Worm (Caenorhabditis elegans) whole organism, L1 larva: ENCODE data around the gene dyn-1.

Source experiments
- C04F5.9 ChIP-seq: sonication (generic microtip); optimal IDR thresholded peaks from 2 replicates; lab custom pipeline; 2016; ENCODE audit warnings: missing genetic modification characterization, missing compliant biosample characterization
- C16A3.4 ChIP-seq: fragments of 150-350 bp; optimal IDR thresholded peaks from 2 replicates; lab custom pipeline; 2014; ENCODE audit warnings: missing biosample characterization, missing genetic modification characterization
- Y116A8C.19 ChIP-seq: sonication (generic microtip); optimal IDR thresholded peaks from 2 replicates; lab custom pipeline; 2016; ENCODE audit warnings: missing compliant biosample characterization, missing genetic modification characterization, borderline replicate concordance
- aha-1 ChIP-seq: fragments of 150-350 bp; optimal IDR thresholded peaks from 2 replicates; lab custom pipeline; 2014; ENCODE audit warnings: missing biosample characterization, missing genetic modification characterization
- alr-1 ChIP-seq: fragments of 200-800 bp; sonication (Bioruptor generic); optimal IDR thresholded peaks from 2 replicates; lab custom pipeline; 2018; ENCODE audit warnings: borderline replicate concordance, mild to moderate bottlenecking, missing genetic modification characterization, missing compliant biosample characterization
- blmp-1 ChIP-seq: fragments of 150-350 bp; optimal IDR thresholded peaks from 2 replicates; lab custom pipeline; 2014; ENCODE audit warnings: missing biosample characterization, missing genetic modification characterization
- ceh-63 ChIP-seq: fragments of 200-800 bp; sonication (Bioruptor generic); optimal IDR thresholded peaks from 2 replicates; lab custom pipeline; 2018; ENCODE audit warnings: mild to moderate bottlenecking, missing genetic modification characterization, missing compliant biosample characterization
- ceh-8 ChIP-seq: fragments of 200-800 bp; sonication (Bioruptor generic); optimal IDR thresholded peaks from 2 replicates; lab custom pipeline; 2018; ENCODE audit warnings: mild to moderate bottlenecking, missing genetic modification characterization, moderate library complexity, missing compliant biosample characterization
- ceh-82 ChIP-seq, 3 experiments: fragments of 150-350 bp in 1 of 3; sonication (generic microtip) in 2 of 3; optimal IDR thresholded peaks; 2 replicates each; lab custom pipeline; 2014 to 2017; ENCODE audit warnings: missing biosample characterization in 3 of 3, missing genetic modification characterization in 3 of 3
- ceh-90 ChIP-seq: sonication (generic microtip); optimal IDR thresholded peaks from 2 replicates; lab custom pipeline; 2016; ENCODE audit warnings: missing genetic modification characterization, missing compliant biosample characterization
- dsc-1 ChIP-seq: sonication (generic microtip); optimal IDR thresholded peaks from 2 replicates; lab custom pipeline; 2016; ENCODE audit warnings: mild to moderate bottlenecking, missing genetic modification characterization, missing compliant biosample characterization
- efl-3 ChIP-seq: fragments of 200-800 bp; sonication (Bioruptor generic); optimal IDR thresholded peaks from 2 replicates; lab custom pipeline; 2018; ENCODE audit warnings: mild to moderate bottlenecking, missing genetic modification characterization, missing compliant biosample characterization
- egl-27 ChIP-seq, 2 experiments: fragments of 150-350 bp in 1 of 2; sonication (generic microtip); optimal IDR thresholded peaks; 3 replicates each; lab custom pipeline; 2017 to 2018; ENCODE audit warnings: missing biosample characterization in 2 of 2, missing genetic modification characterization in 2 of 2, missing genetic modification reagents in 2 of 2
- fkh-8 ChIP-seq: sonication (generic microtip); optimal IDR thresholded peaks from 2 replicates; lab custom pipeline; 2016; ENCODE audit warnings: mild to moderate bottlenecking, missing genetic modification characterization, missing compliant biosample characterization
- grh-1 ChIP-seq: fragments of 200-800 bp; sonication (Bioruptor generic); IDR thresholded peaks from 2 replicates; pipeline ENCODE4 v1.3.6; 2022; ENCODE audit warnings: missing genetic modification reagents, missing genetic modification characterization, missing compliant biosample characterization
- hpl-2 ChIP-seq: fragments of 150-350 bp; optimal IDR thresholded peaks from 2 replicates; lab custom pipeline; 2014; ENCODE audit warnings: missing biosample characterization, missing genetic modification reagents, missing genetic modification characterization
- jun-1 ChIP-seq: fragments of 150-350 bp; optimal IDR thresholded peaks from 2 replicates; lab custom pipeline; 2014; ENCODE audit warnings: missing biosample characterization, missing genetic modification reagents, missing genetic modification characterization
- lin-14 ChIP-seq: fragments of 200-800 bp; sonication (Bioruptor generic); optimal IDR thresholded peaks from 2 replicates; lab custom pipeline; 2018; ENCODE audit warnings: mild to moderate bottlenecking, missing genetic modification characterization, moderate library complexity, missing compliant biosample characterization
- lin-15B ChIP-seq: fragments of 150-350 bp; sonication (generic microtip); optimal IDR thresholded peaks from 3 replicates; lab custom pipeline; 2014; ENCODE audit warnings: missing biosample characterization, missing genetic modification characterization
- lin-35 ChIP-seq, 2 experiments: fragments of 150-350 bp; optimal IDR thresholded peaks; 2 replicates each; lab custom pipeline; 2014; ENCODE audit warnings: missing biosample characterization in 2 of 2, missing genetic modification characterization in 2 of 2, missing genetic modification reagents in 2 of 2
- lir-3 ChIP-seq: sonication (generic microtip); optimal IDR thresholded peaks from 2 replicates; lab custom pipeline; 2016; ENCODE audit warnings: mild to moderate bottlenecking, missing genetic modification characterization, moderate library complexity, missing compliant biosample characterization; ENCODE audit not compliant: poor library complexity
- mab-9 ChIP-seq: fragments of 200-800 bp; sonication (Bioruptor generic); IDR thresholded peaks from 2 replicates; pipeline ENCODE4 v1.3.6; 2022; ENCODE audit warnings: missing genetic modification reagents, missing genetic modification characterization, missing compliant biosample characterization
- mdl-1 ChIP-seq, 2 experiments: fragments of 150-350 bp; optimal IDR thresholded peaks; 2 replicates each; lab custom pipeline; 2014 to 2017; ENCODE audit warnings: missing biosample characterization in 2 of 2, missing genetic modification characterization in 2 of 2, inconsistent platforms in 1 of 2
- mep-1 ChIP-seq: fragments of 150-350 bp; optimal IDR thresholded peaks from 2 replicates; lab custom pipeline; 2014; ENCODE audit warnings: missing biosample characterization, missing genetic modification characterization
- nhr-12 ChIP-seq: sonication (generic microtip); optimal IDR thresholded peaks from 2 replicates; lab custom pipeline; 2017; ENCODE audit warnings: missing biosample characterization, missing genetic modification characterization
- nhr-19 ChIP-seq: fragments of 200-800 bp; sonication (Bioruptor generic); conservative IDR thresholded peaks from 2 replicates; pipeline ENCODE4 v1.3.6; 2022; ENCODE audit warnings: missing genetic modification characterization, missing compliant biosample characterization
- nhr-237 ChIP-seq: fragments of 150-350 bp; optimal IDR thresholded peaks from 2 replicates; lab custom pipeline; 2014; ENCODE audit warnings: missing biosample characterization, missing genetic modification characterization
- nhr-28 ChIP-seq: fragments of 150-350 bp; optimal IDR thresholded peaks from 2 replicates; lab custom pipeline; 2014; ENCODE audit warnings: missing biosample characterization, missing genetic modification characterization
- nhr-47 ChIP-seq: sonication (generic microtip); optimal IDR thresholded peaks from 2 replicates; lab custom pipeline; 2016; ENCODE audit warnings: mild to moderate bottlenecking, missing genetic modification characterization, moderate library complexity, missing compliant biosample characterization
- nhr-71 ChIP-seq: sonication (generic microtip); optimal IDR thresholded peaks from 2 replicates; lab custom pipeline; 2016; ENCODE audit warnings: mild to moderate bottlenecking, missing genetic modification characterization, moderate library complexity, missing compliant biosample characterization
- nhr-76 ChIP-seq: sonication (generic microtip); optimal IDR thresholded peaks from 2 replicates; lab custom pipeline; 2017; ENCODE audit warnings: missing biosample characterization, missing genetic modification characterization
- nhr-84 ChIP-seq: sonication (generic microtip); optimal IDR thresholded peaks from 2 replicates; lab custom pipeline; 2017; ENCODE audit warnings: missing biosample characterization, missing genetic modification characterization
- nhr-90 ChIP-seq: sonication (generic microtip); optimal IDR thresholded peaks from 2 replicates; lab custom pipeline; 2016; ENCODE audit warnings: mild to moderate bottlenecking, missing genetic modification characterization, missing compliant biosample characterization; ENCODE audit not compliant: poor library complexity
- pag-3 ChIP-seq: sonication (generic microtip); optimal IDR thresholded peaks from 2 replicates; lab custom pipeline; 2017; ENCODE audit warnings: missing genetic modification characterization, mild to moderate bottlenecking, missing compliant biosample characterization, antibody characterized with exemption, borderline replicate concordance; ENCODE audit not compliant: insufficient read depth
- pax-3 ChIP-seq: fragments of 200-800 bp; sonication (Bioruptor generic); optimal IDR thresholded peaks from 2 replicates; lab custom pipeline; 2018; ENCODE audit warnings: mild to moderate bottlenecking, missing genetic modification characterization, moderate library complexity, missing compliant biosample characterization
- pqm-1 ChIP-seq: sonication (generic microtip); optimal IDR thresholded peaks from 3 replicates; lab custom pipeline; 2017; ENCODE audit warnings: missing biosample characterization, missing genetic modification characterization
- rnt-1 ChIP-seq: sonication (generic microtip); optimal IDR thresholded peaks from 2 replicates; lab custom pipeline; 2016; ENCODE audit warnings: mild to moderate bottlenecking, missing genetic modification characterization, moderate library complexity, missing compliant biosample characterization
- sup-37 ChIP-seq: fragments of 200-800 bp; sonication (Bioruptor generic); optimal IDR thresholded peaks from 2 replicates; lab custom pipeline; 2018; ENCODE audit warnings: mild to moderate bottlenecking, missing genetic modification characterization, missing compliant biosample characterization
- swsn-7 ChIP-seq: sonication (generic microtip); optimal IDR thresholded peaks from 2 replicates; lab custom pipeline; 2016; ENCODE audit warnings: missing genetic modification characterization, missing compliant biosample characterization
- tbx-2 ChIP-seq: sonication (generic microtip); optimal IDR thresholded peaks from 2 replicates; lab custom pipeline; 2016; ENCODE audit warnings: missing genetic modification characterization, missing compliant biosample characterization
- unc-130 ChIP-seq: fragments of 150-350 bp; optimal IDR thresholded peaks from 2 replicates; lab custom pipeline; 2017; ENCODE audit warnings: missing biosample characterization, missing genetic modification characterization, inconsistent platforms
- unc-30 ChIP-seq: sonication (generic microtip); optimal IDR thresholded peaks from 2 replicates; lab custom pipeline; 2017; ENCODE audit warnings: missing biosample characterization, missing genetic modification characterization
- unc-62 ChIP-seq: fragments of 150-350 bp; optimal IDR thresholded peaks from 2 replicates; lab custom pipeline; 2014; ENCODE audit warnings: missing biosample characterization, missing genetic modification reagents, missing genetic modification characterization
- vab-15 ChIP-seq: sonication (generic microtip); optimal IDR thresholded peaks from 2 replicates; lab custom pipeline; 2017; ENCODE audit warnings: missing genotype, mild to moderate bottlenecking, missing genetic modification characterization, missing compliant biosample characterization
- ztf-11 ChIP-seq, 2 experiments: sonication (generic microtip); optimal IDR thresholded peaks; 2 replicates each; lab custom pipeline; 2016 to 2017; ENCODE audit warnings: missing genetic modification characterization in 2 of 2, missing biosample characterization in 1 of 2, missing compliant biosample characterization in 1 of 2
- ztf-4 ChIP-seq: fragments of 150-350 bp; optimal IDR thresholded peaks from 2 replicates; lab custom pipeline; 2014; ENCODE audit warnings: missing biosample characterization, missing genetic modification characterization

The dyn-1 gene

ce11 chrX:15619273-15619672 lies 50.6 kb downstream of the dyn-1 start (continued):
- TF ChIP-seq unc-130 (no peak), ceh-82 (tag; optimal IDR thresholded peaks at IDR 0.05; lab: Kevin White, UChicago) (no peak), nhr-76 (tag; lab: Kevin White, UChicago) (no peak), nhr-28 (tag; lab: Kevin White, UChicago) (no peak), lir-3 (tag; lab: Kevin White, UChicago) (peak; percentile 1), tbx-2 (tag; lab: Kevin White, UChicago) (no peak), nhr-47 (tag; lab: Kevin White, UChicago) (peak; percentile 59), blmp-1 (no peak), efl-3 (GFP tag; lab: Kevin White, UChicago) (no peak), ceh-8 (GFP tag; lab: Kevin White, UChicago) (no peak), mab-9 (GFP tag; lab: Robert Waterston, UW) (no peak), rnt-1 (tag; lab: Kevin White, UChicago) (peak; percentile 36), hpl-2 (GFP tag; lab: Kevin White, UChicago) (no peak), nhr-90 (peak; percentile 28), pqm-1 (tag; lab: Kevin White, UChicago) (no peak), jun-1 (tag; lab: Kevin White, UChicago) (no peak), grh-1 (GFP tag; lab: Robert Waterston, UW) (no peak), ceh-90 (tag; lab: Kevin White, UChicago) (no peak), lin-35 (GFP tag; optimal IDR thresholded peaks at IDR 0.05; lab: Kevin White, UChicago) (peak in 1 of 2 experiments; percentile 27), C04F5.9 (tag; lab: Kevin White, UChicago) (no peak), Y116A8C.19 (tag; lab: Kevin White, UChicago) (no peak), nhr-84 (tag; lab: Kevin White, UChicago) (no peak), aha-1 (tag; lab: Kevin White, UChicago) (no peak), C16A3.4 (no peak), nhr-237 (tag; lab: Kevin White, UChicago) (no peak), unc-62 (no peak), nhr-19 (GFP tag; lab: Robert Waterston, UW) (peak; percentile 36), fkh-8 (tag; lab: Kevin White, UChicago) (peak; percentile 62), lin-14 (GFP tag; lab: Kevin White, UChicago) (peak; percentile 34), pax-3 (tag; lab: Kevin White, UChicago) (no peak), unc-30 (tag; lab: Kevin White, UChicago) (no peak), sup-37 (no peak), alr-1 (tag; lab: Kevin White, UChicago) (no peak), mdl-1 (tag; optimal IDR thresholded peaks at IDR 0.05; lab: Kevin White, UChicago) (no peak), pag-3 (no peak), swsn-7 (tag; lab: Kevin White, UChicago) (peak; percentile 11), ceh-63 (GFP tag; lab: Kevin White, UChicago) (no peak), nhr-71 (tag; lab: Kevin White, UChicago) (peak; percentile 61), vab-15 (tag; lab: Kevin White, UChicago) (no peak), dsc-1 (no peak), lin-15B (no peak), ztf-11 (tag; optimal IDR thresholded peaks at IDR 0.05; lab: Kevin White, UChicago) (no peak)

DNA sequence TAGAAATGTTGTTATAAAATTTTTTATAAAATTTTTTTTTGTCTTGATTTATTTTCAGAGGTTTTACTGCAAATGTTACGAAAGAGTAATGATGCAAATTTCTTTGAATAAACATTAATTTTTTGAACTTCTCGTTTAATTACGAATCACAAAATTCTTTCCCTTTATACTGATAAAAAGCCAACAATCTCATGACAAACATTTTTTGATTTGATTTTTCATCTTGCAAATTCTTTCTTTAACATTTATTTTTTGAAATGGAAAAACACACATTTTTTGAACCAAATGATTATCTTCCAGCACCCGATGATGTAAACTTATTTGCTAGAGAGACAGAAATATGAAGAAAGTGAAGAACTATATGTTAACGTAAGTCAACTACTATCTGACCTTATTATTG lies 51.5 kb downstream of the dyn-1 start, which contains the start of gene K09E9.1:
Gene K09E9.1, plus strand, starts transcription at position 301 of the 400 bp plus-strand sequence.
- TF ChIP-seq ztf-4 (tag; lab: Kevin White, UChicago), result no peak
- no peak for TF ChIP-seq tbx-2 (tag; lab: Kevin White, UChicago)
- TF ChIP-seq nhr-19 (GFP tag; lab: Robert Waterston, UW), result no peak
- no peak for TF ChIP-seq C04F5.9 (tag; lab: Kevin White, UChicago)
- TF ChIP-seq nhr-12 (tag; lab: Kevin White, UChicago), result no peak
- no peak for TF ChIP-seq mdl-1 (tag; optimal IDR thresholded peaks at IDR 0.05; lab: Kevin White, UChicago)
- TF ChIP-seq jun-1 (tag; lab: Kevin White, UChicago), result no peak
- no peak for TF ChIP-seq egl-27 (tag; optimal IDR thresholded peaks at IDR 0.05; lab: Kevin White, UChicago)
- TF ChIP-seq mep-1 (tag; lab: Kevin White, UChicago), result no peak
